Fruit fly (Drosophila melanogaster): Measurements from ENCODE around the gene CG7099.

- TF ChIP-seq CTCF (optimal IDR thresholded peaks at IDR 0.05) (no peak), CG8478 (optimal IDR thresholded peaks at IDR 0.05) (no peak)
Observed at dm6 chr2L:13414525-13415481, 27.4 kb downstream of the CG7099 start, which contains the start of the genes CG16956, CG42784 and CG43850.
